Fruit fly (Drosophila melanogaster): ENCODE measurements around the gene Rubicon.
A peak's percentile ranks its signal among the peaks of the same experiment; 100 is the strongest.

The Rubicon gene

dm6 chrX:8627171-8627570 lies 49.7 kb upstream of the Rubicon start (continued):
- peak; percentile 85 for TF ChIP-seq CG7839 (tag; optimal IDR thresholded peaks at IDR 0.05)
- peak; percentile 60 for TF ChIP-seq peb (GFP tag; IDR thresholded peaks at IDR 0.05)
- TF ChIP-seq C15 (GFP tag; IDR thresholded peaks at IDR 0.05), result no peak
- peak; percentile 46 for TF ChIP-seq CG18476 (GFP tag; optimal IDR thresholded peaks at IDR 0.05)
- no peak for TF ChIP-seq CG15514 (GFP tag; optimal IDR thresholded peaks at IDR 0.05)
- TF ChIP-seq bsh (GFP tag; optimal IDR thresholded peaks at IDR 0.05), result peak in 1 of 2 experiments; percentile 92
- TF ChIP-seq GATAe (GFP tag; conservative IDR thresholded peaks at IDR 0.05), result no peak
- peak; percentile 12 for TF ChIP-seq CG18764 (GFP tag; optimal IDR thresholded peaks at IDR 0.05)
- peak; percentile 66 for TF ChIP-seq bcd (GFP tag; optimal IDR thresholded peaks at IDR 0.05)
- TF ChIP-seq Sin3A (optimal IDR thresholded peaks at IDR 0.05), result no peak
- peak; percentile 25 for TF ChIP-seq Atf-2 (GFP tag; optimal IDR thresholded peaks at IDR 0.05)
- TF ChIP-seq CG16813 (GFP tag; IDR thresholded peaks at IDR 0.05; ENCODE audit: partially characterized antibody), result no peak
- no peak for TF ChIP-seq CG14014 (GFP tag; IDR thresholded peaks at IDR 0.05)
- no peak for TF ChIP-seq CG18011 (GFP tag; optimal IDR thresholded peaks at IDR 0.05)
- no peak for TF ChIP-seq CG1832 (GFP tag; optimal IDR thresholded peaks at IDR 0.05)
- no peak for TF ChIP-seq CG31365 (tag; optimal IDR thresholded peaks at IDR 0.05)
- TF ChIP-seq CG5180 (GFP tag; optimal IDR thresholded peaks at IDR 0.05), result peak; percentile 8
- peak; percentile 62 for TF ChIP-seq trem (tag; optimal IDR thresholded peaks at IDR 0.05)
- peak; percentile 6 for TF ChIP-seq CG9437 (GFP tag; optimal IDR thresholded peaks at IDR 0.05)
- TF ChIP-seq CG2120 (GFP tag; optimal IDR thresholded peaks at IDR 0.05), result no peak
- TF ChIP-seq so (GFP tag; IDR thresholded peaks at IDR 0.05), result 0 out of 3 replicates have a peak, but pooled peaks have one; percentile 60
- peak; percentile 75 for TF ChIP-seq CG1233 (GFP tag; optimal IDR thresholded peaks at IDR 0.05)
- TF ChIP-seq ind (GFP tag; optimal IDR thresholded peaks at IDR 0.05), result peak; percentile 33
- TF ChIP-seq otp (GFP tag; IDR thresholded peaks at IDR 0.05), result peak; percentile 84
- TF ChIP-seq CG13287 (GFP tag; IDR thresholded peaks at IDR 0.05; ENCODE audit: partially characterized antibody), result no peak
- TF ChIP-seq sisA (GFP tag; IDR thresholded peaks at IDR 0.05), result peak; percentile 85
- peak; percentile 56 for TF ChIP-seq CG1024 (GFP tag; IDR thresholded peaks at IDR 0.05)
- peak; percentile 39 for TF ChIP-seq maf-S (GFP tag; optimal IDR thresholded peaks at IDR 0.05)
- peak; percentile 10 for TF ChIP-seq stwl (tag; optimal IDR thresholded peaks at IDR 0.05)
- TF ChIP-seq CrebB (tag; optimal IDR thresholded peaks at IDR 0.05), result peak; percentile 5
- TF ChIP-seq CG11456 (GFP tag; IDR thresholded peaks at IDR 0.05), result peak; percentile 65; the same call in 1 of the 3 replicates
- peak; percentile 40; the same call in 1 of the 2 replicates for TF ChIP-seq Rx (GFP tag; IDR thresholded peaks at IDR 0.05)
- no peak for TF ChIP-seq gro (GFP tag; optimal IDR thresholded peaks at IDR 0.05)
- TF ChIP-seq Sry-δ (GFP tag; optimal IDR thresholded peaks at IDR 0.05), result peak; percentile 13
- peak; percentile 77 for TF ChIP-seq Atf3 (GFP tag; optimal IDR thresholded peaks at IDR 0.05)
- no peak for TF ChIP-seq corto (GFP tag; optimal IDR thresholded peaks at IDR 0.05)
- peak; percentile 74 for TF ChIP-seq CG8388 (GFP tag; optimal IDR thresholded peaks at IDR 0.05)
- TF ChIP-seq esg (GFP tag; conservative IDR thresholded peaks at IDR 0.05), result peak; percentile 57
- TF ChIP-seq ash1 (GFP tag; optimal IDR thresholded peaks at IDR 0.05), result no peak
- peak; percentile 77 for TF ChIP-seq CG12391 (tag; optimal IDR thresholded peaks at IDR 0.05)
- no peak for TF ChIP-seq her (GFP tag; optimal IDR thresholded peaks at IDR 0.05)
- no peak for TF ChIP-seq Fer3 (tag; optimal IDR thresholded peaks at IDR 0.05)
- TF ChIP-seq Fer2 (tag; optimal IDR thresholded peaks at IDR 0.05), result no peak
- TF ChIP-seq Gug (GFP tag; IDR thresholded peaks at IDR 0.05), result peak; percentile 39; the same call in 2 of the 4 replicates
- peak; percentile 62 for TF ChIP-seq twi (tag; optimal IDR thresholded peaks at IDR 0.05)
- peak; percentile 57 for TF ChIP-seq CG1529 (GFP tag; optimal IDR thresholded peaks at IDR 0.05)
- TF ChIP-seq Ets65A (GFP tag), result peak; percentile 91
- peak; percentile 89 for TF ChIP-seq vvl (GFP tag; IDR thresholded peaks at IDR 0.05)
- no peak for TF ChIP-seq sna (GFP tag; IDR thresholded peaks at IDR 0.05; ENCODE audit: partially characterized antibody)
- TF ChIP-seq Aef1 (GFP tag; IDR thresholded peaks at IDR 0.05), result 0 out of 3 replicates have a peak, but pooled peaks have one; percentile 17
- TF ChIP-seq CG3726 (GFP tag; IDR thresholded peaks at IDR 0.05), result peak; percentile 70; the same call in 2 of the 3 replicates
